Worm (Caenorhabditis elegans): ENCODE results near the gene vha-11.
"Not testable (repeated sequence)": the region's sequence is repeated elsewhere in the genome, so short reads cannot be mapped to it uniquely, and the experiment has no call there.

The vha-11 gene

DNA sequence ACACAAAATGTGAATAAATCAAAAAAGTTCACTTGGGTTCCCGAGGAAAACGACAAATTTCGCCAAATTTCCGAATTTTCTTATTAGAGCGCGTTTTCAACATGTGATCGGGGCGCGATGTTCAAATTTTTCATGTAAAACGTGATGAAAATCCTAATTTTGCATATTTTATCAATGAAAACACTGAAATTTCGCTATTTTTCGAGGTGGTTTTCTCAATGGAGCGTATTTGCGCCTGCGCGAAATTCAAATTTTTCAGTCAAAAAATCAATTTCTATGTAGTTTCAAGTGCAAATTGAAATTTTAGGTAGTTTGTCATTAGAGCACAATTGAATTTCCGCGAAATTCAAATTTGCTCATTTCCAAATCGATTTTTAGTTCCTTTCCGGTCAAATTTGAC, 7.0 kb downstream of the vha-11 start:
- TF ChIP-seq W03F9.2 (tag; optimal IDR thresholded peaks at IDR 0.05) (no peak), him-1 (tag; optimal IDR thresholded peaks at IDR 0.05) (no peak), dao-5 (tag; optimal IDR thresholded peaks at IDR 0.05) (no peak)

DNA sequence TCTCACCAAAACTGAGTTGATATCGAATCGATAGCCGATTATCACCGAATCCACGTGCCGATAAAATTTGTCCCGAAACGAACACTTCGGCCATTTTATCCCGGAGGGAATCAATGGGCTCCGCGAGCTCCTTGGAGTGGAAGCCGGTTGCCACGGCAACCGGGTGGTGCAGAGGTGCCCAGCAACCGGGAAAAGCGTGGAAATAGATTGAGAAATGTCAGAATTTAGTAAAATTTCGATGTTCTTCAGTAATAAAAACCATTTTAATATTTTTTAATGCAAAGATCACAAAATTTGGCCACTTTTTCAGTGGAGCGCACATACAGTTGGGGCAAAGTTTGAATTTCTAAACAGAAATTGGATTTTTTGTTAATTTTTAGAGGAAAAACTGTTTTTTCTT, 7.9 kb downstream of the vha-11 start, which contains the start of gene mksr-2:
TSS of gene mksr-2 (minus strand) at position 101 of the 400 bp plus-strand sequence.
- TF ChIP-seq dao-5 (tag; optimal IDR thresholded peaks at IDR 0.05) (no peak), W03F9.2 (tag; optimal IDR thresholded peaks at IDR 0.05) (no peak), him-1 (tag; optimal IDR thresholded peaks at IDR 0.05) (no peak)

DNA sequence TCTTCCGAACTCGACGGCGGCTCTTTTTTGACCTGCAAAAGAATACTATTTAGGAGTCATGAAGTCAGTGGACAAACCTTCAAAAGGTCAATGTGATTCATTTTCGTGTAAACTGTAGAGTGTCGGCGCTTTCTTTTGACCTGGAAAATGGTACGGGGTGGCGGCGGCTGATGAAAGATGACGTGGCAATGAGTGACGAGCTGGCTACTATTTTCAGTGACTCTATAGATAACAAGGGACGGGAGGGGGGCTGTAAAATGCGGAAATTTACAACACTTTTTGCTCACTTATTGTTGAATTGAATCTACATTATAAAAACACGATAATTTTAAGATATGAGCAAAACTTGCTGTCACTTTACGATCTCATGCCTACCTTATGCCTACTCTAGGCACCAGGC, 14.2 kb downstream of the vha-11 start, which contains the start of gene lin-1:
TSS of gene lin-1 (minus strand) at position 101 of the 400 bp plus-strand sequence.
- TF ChIP-seq him-1 (tag; optimal IDR thresholded peaks at IDR 0.05) (no peak), dao-5 (tag; optimal IDR thresholded peaks at IDR 0.05) (no peak), W03F9.2 (tag; optimal IDR thresholded peaks at IDR 0.05) (no peak)

DNA sequence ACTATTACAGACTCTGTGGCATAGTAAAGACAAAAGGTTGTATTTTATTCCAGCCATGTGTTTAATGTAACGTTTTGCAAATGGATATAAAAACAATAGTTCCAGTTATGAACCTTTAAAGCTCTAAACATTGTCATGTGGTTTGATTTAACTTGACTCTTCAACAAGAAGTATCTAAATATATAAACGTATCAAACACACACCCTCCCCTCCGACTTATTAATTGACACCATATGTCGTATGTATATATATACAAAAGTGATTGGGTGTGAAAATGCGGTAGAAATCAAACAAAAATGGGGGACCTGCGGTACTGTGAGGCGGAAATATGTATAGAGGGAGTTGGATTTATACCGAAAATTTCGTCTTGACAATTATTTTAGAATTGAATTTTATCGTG, 16.0 kb downstream of the vha-11 start:
- TF ChIP-seq W03F9.2 (tag; optimal IDR thresholded peaks at IDR 0.05) (no peak), dao-5 (tag; optimal IDR thresholded peaks at IDR 0.05) (no peak)

DNA sequence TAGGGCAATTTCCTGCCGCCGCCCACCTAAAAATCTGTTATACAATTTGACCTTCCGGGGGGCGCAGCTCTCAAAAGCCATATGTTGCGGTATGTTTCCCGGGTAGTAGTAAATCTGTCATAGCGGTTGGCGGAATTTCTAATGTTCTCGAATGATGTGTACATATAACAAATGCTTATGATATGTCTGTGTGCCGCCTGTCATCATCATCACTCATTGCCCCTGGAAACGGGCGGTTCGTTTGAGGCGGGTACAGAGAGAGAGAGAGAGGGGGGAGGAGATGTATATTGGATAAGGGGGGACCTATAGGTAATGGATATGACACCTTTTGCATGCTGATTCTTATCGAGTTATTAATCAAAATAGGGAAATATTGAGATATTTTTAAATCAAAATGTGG, 17.7 kb downstream of the vha-11 start:
- TF ChIP-seq W03F9.2 (tag; optimal IDR thresholded peaks at IDR 0.05): no peak
- no peak for TF ChIP-seq him-1 (tag; optimal IDR thresholded peaks at IDR 0.05)
- no peak for TF ChIP-seq dao-5 (tag; optimal IDR thresholded peaks at IDR 0.05)

DNA sequence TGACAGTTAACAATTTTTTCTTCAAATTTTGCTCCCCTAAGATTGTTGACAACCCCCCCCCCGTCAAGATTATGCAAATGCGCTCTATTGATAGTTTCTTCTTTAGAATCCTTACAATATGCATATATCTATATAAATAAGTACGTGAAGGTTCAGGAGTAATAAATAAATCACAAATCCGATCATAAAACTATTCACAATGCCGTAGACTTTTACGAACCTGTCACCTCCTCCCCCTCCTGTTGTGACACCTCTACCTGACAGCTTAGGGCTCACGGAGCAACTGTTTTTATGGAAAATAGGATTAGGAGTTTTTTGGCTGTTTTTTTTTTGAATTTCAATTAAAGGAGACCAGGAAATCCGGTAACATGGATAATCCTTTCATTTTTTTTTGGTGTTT, 22.2 kb downstream of the vha-11 start:
- TF ChIP-seq dao-5 (tag; optimal IDR thresholded peaks at IDR 0.05) (no peak), W03F9.2 (tag; optimal IDR thresholded peaks at IDR 0.05) (no peak), him-1 (tag; optimal IDR thresholded peaks at IDR 0.05) (no peak)

DNA sequence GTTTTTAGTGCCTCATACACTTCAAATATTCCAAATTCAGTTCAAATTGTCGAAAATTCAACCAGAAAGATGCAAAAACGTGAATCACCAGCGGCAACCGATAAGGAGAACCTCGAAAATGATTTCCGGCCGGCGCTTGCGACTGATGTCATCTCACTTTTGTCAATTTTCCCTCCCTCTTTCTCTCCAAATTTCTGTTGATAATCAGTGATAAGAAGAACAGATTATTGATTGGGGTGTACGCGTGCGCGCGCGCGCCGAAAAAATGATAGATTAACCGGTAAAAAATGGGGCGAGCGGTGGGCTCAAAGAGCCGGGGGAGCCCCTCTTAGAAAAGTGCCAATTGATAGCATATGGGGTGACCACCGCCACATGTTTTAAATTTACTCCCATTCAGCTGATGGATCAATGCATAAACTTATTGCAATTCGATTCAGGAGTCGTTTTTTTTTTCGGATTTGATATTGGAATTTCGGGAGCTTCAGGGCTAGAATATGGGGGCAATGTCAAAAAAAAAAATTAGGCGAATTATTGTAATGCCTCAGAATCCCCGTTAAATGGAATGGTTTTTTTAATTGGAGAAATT, 29.8 kb downstream of the vha-11 start:
- TF ChIP-seq W03F9.2 (tag; optimal IDR thresholded peaks at IDR 0.05) (no peak), him-1 (tag; optimal IDR thresholded peaks at IDR 0.05) (no peak), dao-5 (tag; optimal IDR thresholded peaks at IDR 0.05) (no peak)

DNA sequence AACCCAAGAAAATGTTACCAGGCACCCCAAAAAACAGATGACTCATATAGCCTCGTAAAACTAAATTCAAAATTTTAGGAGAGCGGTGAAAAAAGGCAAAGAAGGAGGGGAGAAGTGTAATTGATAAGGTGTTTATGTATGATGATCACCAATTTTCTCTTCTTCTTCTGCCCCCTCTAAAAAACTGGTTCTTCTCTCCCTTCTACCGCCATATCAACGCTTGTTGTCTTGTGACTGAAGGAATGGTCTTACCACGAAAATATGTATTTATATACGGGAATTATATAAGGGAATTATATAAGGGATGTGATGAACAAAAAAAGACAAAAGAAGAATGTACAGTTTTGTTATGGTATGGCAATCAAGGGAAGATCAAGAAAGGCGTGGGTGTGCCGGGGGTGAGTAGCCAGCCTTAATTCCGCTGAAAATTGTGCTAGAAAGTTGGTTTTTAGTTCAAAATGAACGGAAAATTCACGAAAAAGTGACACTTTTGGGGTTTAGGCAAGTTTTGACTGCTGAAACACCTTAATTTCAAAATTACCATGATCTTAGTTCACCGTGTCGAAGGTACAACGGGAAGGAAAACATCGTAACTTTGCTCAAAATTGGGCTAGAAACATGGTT, 32.9 kb downstream of the vha-11 start:
- TF ChIP-seq W03F9.2 (tag; optimal IDR thresholded peaks at IDR 0.05) (no peak), dao-5 (tag; optimal IDR thresholded peaks at IDR 0.05) (no peak), him-1 (tag; optimal IDR thresholded peaks at IDR 0.05) (no peak)

DNA sequence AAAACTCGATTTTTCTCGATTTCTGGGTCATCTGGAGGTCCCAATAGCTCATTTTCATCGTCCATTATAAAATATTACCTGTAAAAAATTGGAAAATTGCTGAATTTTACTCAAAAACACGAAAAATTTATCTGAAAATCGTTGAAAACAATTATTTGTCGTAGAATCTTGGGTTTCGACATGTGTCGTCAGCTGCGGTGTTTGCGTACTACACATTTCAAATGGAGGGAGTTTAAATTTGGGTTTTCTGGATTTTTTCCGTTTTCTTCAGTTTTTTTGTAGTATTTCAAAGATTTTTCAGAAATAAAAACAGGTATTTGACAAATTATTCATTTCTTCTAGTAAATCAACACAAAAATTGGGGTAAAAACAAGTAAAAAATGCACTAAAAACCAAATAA, 38.8 kb downstream of the vha-11 start, which contains the start of gene M70.5:
TSS of gene M70.5 (minus strand) at position 78 of the 400 bp plus-strand sequence.
- not testable (repeated sequence) for TF ChIP-seq him-1, dao-5, W03F9.2 (tag; optimal IDR thresholded peaks at IDR 0.05)

DNA sequence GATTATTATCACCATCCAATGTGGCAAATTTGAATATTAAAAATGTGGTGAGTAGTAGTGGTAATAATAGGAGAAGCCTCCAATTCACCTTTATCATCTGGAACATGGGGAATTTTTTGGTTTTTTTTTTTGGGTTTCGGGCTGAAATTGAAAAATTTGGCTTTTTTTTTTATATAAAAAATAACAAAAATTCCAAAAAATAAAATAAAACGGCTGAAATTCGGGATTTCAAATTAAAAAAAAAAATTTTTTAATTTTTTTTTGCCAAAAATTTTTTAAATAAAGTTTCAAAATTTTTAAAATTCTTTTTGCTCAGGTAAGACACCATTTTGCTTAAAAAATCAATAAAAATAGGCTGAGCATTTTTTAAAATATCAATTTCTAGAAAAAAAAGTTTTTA, 50.8 kb downstream of the vha-11 start, which contains the start of gene famp-1:
TSS of gene famp-1 (minus strand) at position 101 of the 400 bp plus-strand sequence.
- TF ChIP-seq dao-5 (tag; optimal IDR thresholded peaks at IDR 0.05): no peak
- no peak for TF ChIP-seq him-1 (tag; optimal IDR thresholded peaks at IDR 0.05)
- no peak for TF ChIP-seq W03F9.2 (tag; optimal IDR thresholded peaks at IDR 0.05)

All from whole organism, L4/young adult.